Fruit fly (Drosophila melanogaster) whole organism, prepupa: ENCODE data around the gene CG1105.

Experiments
- Blimp-1 ChIP-seq: fragments of 200-800 bp; sonication (Bioruptor generic); optimal IDR thresholded peaks from 3 replicates; lab custom pipeline; 2017; ENCODE audit warnings: missing biosample characterization, missing genetic modification characterization, mild to moderate bottlenecking, moderate library complexity, missing genetic modification reagents
- CG10631 ChIP-seq: fragments of 200-800 bp; sonication (Bioruptor generic); optimal IDR thresholded peaks from 2 replicates; lab custom pipeline; 2016; ENCODE audit warnings: missing biosample characterization, missing genetic modification characterization
- CG10669 ChIP-seq: fragments of 200-800 bp; sonication (Bioruptor generic); optimal IDR thresholded peaks from 3 replicates; lab custom pipeline; 2018; ENCODE audit warnings: missing biosample characterization, mild to moderate bottlenecking, missing genetic modification characterization, moderate library complexity
- CG11294 ChIP-seq: fragments of 200-800 bp; sonication (Bioruptor generic); IDR thresholded peaks from 2 replicates; pipeline ENCODE4 v1.3.6; 2022; ENCODE audit warnings: missing biosample characterization, missing genetic modification characterization
- CG11762 ChIP-seq: fragments of 200-800 bp; sonication (Bioruptor generic); optimal IDR thresholded peaks from 3 replicates; lab custom pipeline; 2016; ENCODE audit warnings: missing biosample characterization, missing genetic modification characterization; ENCODE audit not compliant: insufficient read depth
- CG11902 ChIP-seq: fragments of 200-800 bp; sonication (Bioruptor generic); optimal IDR thresholded peaks from 3 replicates; lab custom pipeline; 2016; ENCODE audit warnings: missing biosample characterization, missing genetic modification characterization
- CG15336 ChIP-seq: fragments of 200-800 bp; sonication (Bioruptor generic); IDR thresholded peaks from 2 replicates; pipeline ENCODE4 v1.3.6; 2022; ENCODE audit warnings: missing biosample characterization, missing genetic modification characterization
- CG1621 ChIP-seq: fragments of 200-800 bp; sonication (Bioruptor generic); optimal IDR thresholded peaks from 3 replicates; lab custom pipeline; 2018; ENCODE audit warnings: missing biosample characterization, mild to moderate bottlenecking, missing genetic modification characterization
- CG16779 ChIP-seq: fragments of 200-800 bp; sonication (Bioruptor generic); optimal IDR thresholded peaks from 3 replicates; lab custom pipeline; 2017; ENCODE audit warnings: missing biosample characterization, mild to moderate bottlenecking, missing genetic modification characterization
- CG31627 ChIP-seq: fragments of 200-800 bp; sonication (Bioruptor generic); optimal IDR thresholded peaks from 3 replicates; lab custom pipeline; 2016; ENCODE audit warnings: missing biosample characterization, missing genetic modification characterization
- CG32006 ChIP-seq: fragments of 200-800 bp; sonication (Bioruptor generic); optimal IDR thresholded peaks from 3 replicates; lab custom pipeline; 2017; ENCODE audit warnings: missing biosample characterization, mild to moderate bottlenecking, missing genetic modification characterization
- CG34406 ChIP-seq: fragments of 200-800 bp; sonication (Bioruptor generic); optimal IDR thresholded peaks from 3 replicates; lab custom pipeline; 2016; ENCODE audit warnings: missing biosample characterization, missing genetic modification characterization
- CG3919 ChIP-seq: fragments of 200-800 bp; sonication (Bioruptor generic); optimal IDR thresholded peaks from 3 replicates; lab custom pipeline; 2016; ENCODE audit warnings: missing biosample characterization, missing genetic modification characterization
- CG4318 ChIP-seq: fragments of 200-800 bp; sonication (Bioruptor generic); optimal IDR thresholded peaks from 3 replicates; lab custom pipeline; 2017; ENCODE audit warnings: missing biosample characterization, mild to moderate bottlenecking, missing genetic modification characterization
- CG6276 ChIP-seq: fragments of 200-800 bp; sonication (Bioruptor generic); optimal IDR thresholded peaks from 2 replicates; lab custom pipeline; 2017; ENCODE audit warnings: missing biosample characterization, mild to moderate bottlenecking, missing genetic modification characterization
- CG6808 ChIP-seq: fragments of 200-800 bp; sonication (Bioruptor generic); optimal IDR thresholded peaks from 3 replicates; lab custom pipeline; 2017; ENCODE audit warnings: missing biosample characterization, missing genetic modification characterization, mild to moderate bottlenecking, moderate library complexity, missing genetic modification reagents
- CG6854 ChIP-seq: fragments of 200-800 bp; sonication (Bioruptor generic); optimal IDR thresholded peaks from 2 replicates; lab custom pipeline; 2017; ENCODE audit warnings: missing biosample characterization, mild to moderate bottlenecking, missing genetic modification characterization
- CG8119 ChIP-seq: fragments of 200-800 bp; sonication (Bioruptor generic); IDR thresholded peaks from 3 replicates; pipeline ENCODE4 v1.3.6; 2022; ENCODE audit warnings: missing biosample characterization, missing genetic modification characterization
- CG8319 ChIP-seq: fragments of 200-800 bp; sonication (Bioruptor generic); optimal IDR thresholded peaks from 3 replicates; lab custom pipeline; 2016; ENCODE audit warnings: missing biosample characterization, missing genetic modification characterization
- CG9139 ChIP-seq: fragments of 200-800 bp; sonication (Bioruptor generic); optimal IDR thresholded peaks from 3 replicates; lab custom pipeline; 2017; ENCODE audit warnings: missing biosample characterization, mild to moderate bottlenecking, missing genetic modification characterization
- Eip75B ChIP-seq: fragments of 200-800 bp; sonication (Bioruptor generic); optimal IDR thresholded peaks from 3 replicates; lab custom pipeline; 2016; ENCODE audit warnings: missing biosample characterization, missing genetic modification characterization
- Eip78C ChIP-seq: fragments of 200-800 bp; sonication (Bioruptor generic); peaks from one replicate; lab custom pipeline; 2016; ENCODE audit warnings: missing biosample characterization, missing genetic modification characterization
- Eip93F ChIP-seq: fragments of 200-800 bp; sonication (Bioruptor generic); optimal IDR thresholded peaks from 2 replicates; lab custom pipeline; 2016; ENCODE audit warnings: missing biosample characterization, mild to moderate bottlenecking, missing genetic modification characterization
- Ets21C ChIP-seq: fragments of 200-800 bp; sonication (Bioruptor generic); optimal IDR thresholded peaks from 3 replicates; lab custom pipeline; 2016; ENCODE audit warnings: missing biosample characterization, missing genetic modification characterization
- Ets96B ChIP-seq: fragments of 200-800 bp; optimal IDR thresholded peaks from 2 replicates; lab custom pipeline; 2019; ENCODE audit warnings: missing biosample characterization, mild to moderate bottlenecking, missing genetic modification characterization, moderate library complexity
- Gug ChIP-seq: fragments of 200-800 bp; sonication (Bioruptor generic); IDR thresholded peaks from 2 replicates; pipeline ENCODE4 v1.3.6; 2022; ENCODE audit warnings: missing biosample characterization, missing genetic modification characterization
- Hr38 ChIP-seq: sonication (Bioruptor generic); optimal IDR thresholded peaks from 2 replicates; lab custom pipeline; 2016; ENCODE audit warnings: missing biosample characterization, missing genetic modification characterization
- Hr39 ChIP-seq: fragments of 200-800 bp; sonication (Bioruptor generic); optimal IDR thresholded peaks from 2 replicates; lab custom pipeline; 2016; ENCODE audit warnings: missing biosample characterization, missing genetic modification characterization
- Hr4 ChIP-seq: fragments of 200-800 bp; sonication (Bioruptor generic); optimal IDR thresholded peaks from 3 replicates; lab custom pipeline; 2016; ENCODE audit warnings: missing biosample characterization, missing genetic modification characterization
- Lpt ChIP-seq: fragments of 200-800 bp; sonication (Bioruptor generic); optimal IDR thresholded peaks from 3 replicates; lab custom pipeline; 2016; ENCODE audit warnings: missing biosample characterization, missing genetic modification characterization
- Met ChIP-seq: fragments of 200-800 bp; sonication (Bioruptor generic); optimal IDR thresholded peaks from 3 replicates; lab custom pipeline; 2016; ENCODE audit warnings: missing biosample characterization, missing genetic modification characterization
- OdsH ChIP-seq: fragments of 200-800 bp; sonication (Bioruptor generic); optimal IDR thresholded peaks from 3 replicates; lab custom pipeline; 2016; ENCODE audit warnings: missing biosample characterization, missing genetic modification characterization
- Sox14 ChIP-seq: fragments of 200-800 bp; sonication (Bioruptor generic); optimal IDR thresholded peaks from 3 replicates; lab custom pipeline; 2016; ENCODE audit warnings: missing biosample characterization, missing genetic modification characterization
- Sox15 ChIP-seq: fragments of 200-800 bp; sonication (Bioruptor generic); optimal IDR thresholded peaks from 3 replicates; lab custom pipeline; 2016; ENCODE audit warnings: missing biosample characterization, missing genetic modification characterization
- achi ChIP-seq: fragments of 200-800 bp; sonication (Bioruptor generic); optimal IDR thresholded peaks from 3 replicates; lab custom pipeline; 2016; ENCODE audit warnings: missing biosample characterization, missing genetic modification characterization
- acj6 ChIP-seq: fragments of 200-800 bp; sonication (Bioruptor generic); optimal IDR thresholded peaks from 3 replicates; lab custom pipeline; 2016; ENCODE audit warnings: missing biosample characterization, missing genetic modification characterization
- dac ChIP-seq: fragments of 200-800 bp; sonication (Bioruptor generic); optimal IDR thresholded peaks from 2 replicates; lab custom pipeline; 2017; ENCODE audit warnings: missing biosample characterization, mild to moderate bottlenecking, missing genetic modification characterization
- dsx ChIP-seq: fragments of 200-800 bp; optimal IDR thresholded peaks from 3 replicates; lab custom pipeline; 2019; ENCODE audit warnings: missing biosample characterization, mild to moderate bottlenecking, missing genetic modification characterization, moderate library complexity; ENCODE audit not compliant: poor library complexity, severe bottlenecking
- esn ChIP-seq: fragments of 200-800 bp; sonication (Bioruptor generic); optimal IDR thresholded peaks from 2 replicates; lab custom pipeline; 2016; ENCODE audit warnings: missing biosample characterization, mild to moderate bottlenecking, missing genetic modification characterization, moderate library complexity
- fd59A ChIP-seq: fragments of 200-800 bp; sonication (Bioruptor generic); optimal IDR thresholded peaks from 2 replicates; lab custom pipeline; 2017; ENCODE audit warnings: missing biosample characterization, mild to moderate bottlenecking, missing genetic modification characterization, missing genetic modification reagents
- fd85E ChIP-seq: fragments of 200-800 bp; sonication (Bioruptor generic); optimal IDR thresholded peaks from 3 replicates; lab custom pipeline; 2016; ENCODE audit warnings: missing biosample characterization, missing genetic modification characterization
- fkh ChIP-seq: fragments of 200-800 bp; sonication (Bioruptor generic); optimal IDR thresholded peaks from 3 replicates; lab custom pipeline; 2017; ENCODE audit warnings: missing biosample characterization, mild to moderate bottlenecking, missing genetic modification characterization, moderate library complexity
- lz ChIP-seq: fragments of 200-800 bp; sonication (Bioruptor generic); optimal IDR thresholded peaks from 3 replicates; lab custom pipeline; 2016; ENCODE audit warnings: missing biosample characterization, missing genetic modification characterization
- net ChIP-seq: fragments of 200-800 bp; sonication (Bioruptor generic); optimal IDR thresholded peaks from 3 replicates; lab custom pipeline; 2016; ENCODE audit warnings: missing biosample characterization, missing genetic modification characterization
- salr ChIP-seq, 2 experiments: fragments of 200-800 bp; sonication (Bioruptor generic); optimal IDR thresholded peaks; 3 replicates each; lab custom pipeline; 2016 to 2018; ENCODE audit warnings: missing biosample characterization in 2 of 2, missing genetic modification characterization in 2 of 2, mild to moderate bottlenecking in 1 of 2
- spab ChIP-seq: fragments of 200-800 bp; sonication (Bioruptor generic); optimal IDR thresholded peaks from 2 replicates; lab custom pipeline; 2017; ENCODE audit warnings: missing biosample characterization, mild to moderate bottlenecking, missing genetic modification characterization, missing genetic modification reagents
- ss ChIP-seq, 2 experiments: fragments of 200-800 bp; sonication (Bioruptor generic); optimal IDR thresholded peaks; 2 replicates in 1 of 2; 3 replicates in 1 of 2; lab custom pipeline; 2017 to 2018; ENCODE audit warnings: mild to moderate bottlenecking in 2 of 2, missing biosample characterization in 2 of 2, missing genetic modification characterization in 2 of 2, moderate library complexity in 1 of 2
- topi ChIP-seq: fragments of 200-800 bp; sonication (Bioruptor generic); optimal IDR thresholded peaks from 3 replicates; lab custom pipeline; 2016; ENCODE audit warnings: missing biosample characterization, missing genetic modification characterization
- vri ChIP-seq: fragments of 200-800 bp; sonication (Bioruptor generic); optimal IDR thresholded peaks from 3 replicates; lab custom pipeline; 2016; ENCODE audit warnings: missing biosample characterization, mild to moderate bottlenecking, missing genetic modification characterization

Gene CG1105

dm6 chr3R:7025241-7025640, 41.7 kb downstream of the CG1105 start (continued):
- no peak for TF ChIP-seq CG11902 (GFP tag; lab: Kevin White, UChicago)
- peak; percentile 22 for TF ChIP-seq esn
- TF ChIP-seq Ets21C (GFP tag; lab: Kevin White, UChicago), result no peak
- peak; percentile 22 to 26 for TF ChIP-seq ss (GFP tag; optimal IDR thresholded peaks at IDR 0.05; lab: Kevin White, UChicago)
- peak; percentile 21 for TF ChIP-seq Hr39 (GFP tag; lab: Kevin White, UChicago)
- no peak for TF ChIP-seq CG11294
- no peak for TF ChIP-seq CG34406 (GFP tag; lab: Kevin White, UChicago)

- TF ChIP-seq spab (GFP tag; lab: Kevin White, UChicago) (peak; percentile 47), CG31627 (peak; percentile 82), CG6276 (GFP tag; lab: Kevin White, UChicago) (no peak), fkh (GFP tag; lab: Kevin White, UChicago) (no peak), ss (GFP tag; optimal IDR thresholded peaks at IDR 0.05; lab: Kevin White, UChicago) (peak; percentile 78 to 87), Blimp-1 (GFP tag; lab: Kevin White, UChicago) (no peak), CG11902 (GFP tag; lab: Kevin White, UChicago) (no peak), net (GFP tag; lab: Kevin White, UChicago) (peak; percentile 64), Sox14 (GFP tag; lab: Kevin White, UChicago) (peak; percentile 90), CG34406 (GFP tag; lab: Kevin White, UChicago) (peak; percentile 71), CG8319 (GFP tag; lab: Kevin White, UChicago) (peak; percentile 63), Ets21C (GFP tag; lab: Kevin White, UChicago) (peak; percentile 79), Sox15 (GFP tag; lab: Kevin White, UChicago) (peak; percentile 59), lz (peak; percentile 82), CG8119 (GFP tag; lab: Robert Waterston, UW) (peak; percentile 72), OdsH (GFP tag; lab: Kevin White, UChicago) (peak; percentile 78), CG1621 (peak; percentile 87), achi (GFP tag; lab: Kevin White, UChicago) (peak; percentile 84), salr (GFP tag; optimal IDR thresholded peaks at IDR 0.05; lab: Kevin White, UChicago) (peak; percentile 67 to 75), Hr38 (GFP tag; lab: Kevin White, UChicago) (no peak), Eip78C (peak; percentile 96), Ets96B (tag; lab: Kevin White, UChicago) (peak; percentile 75), fd59A (peak; percentile 86), vri (GFP tag; lab: Kevin White, UChicago) (peak; percentile 79), CG9139 (GFP tag; lab: Kevin White, UChicago) (peak; percentile 60), dac (GFP tag; lab: Kevin White, UChicago) (peak; percentile 15), CG15336 (GFP tag; lab: Robert Waterston, UW) (no peak), fd85E (GFP tag; lab: Kevin White, UChicago) (no peak), CG6808 (GFP tag; lab: Kevin White, UChicago) (peak; percentile 24), Gug (GFP tag; lab: Robert Waterston, UW) (no peak; the same call in none of the 2 replicates), CG10669 (GFP tag; lab: Kevin White, UChicago) (peak; percentile 52), CG6854 (GFP tag; lab: Kevin White, UChicago) (no peak), Met (peak; percentile 84), Eip75B (GFP tag; lab: Kevin White, UChicago) (peak; percentile 87), Hr4 (GFP tag; lab: Kevin White, UChicago) (peak; percentile 68), CG3919 (GFP tag; lab: Kevin White, UChicago) (peak; percentile 61), dsx (peak; percentile 85), Eip93F (GFP tag; lab: Kevin White, UChicago) (no peak), topi (GFP tag; lab: Kevin White, UChicago) (peak; percentile 69), CG10631 (GFP tag; lab: Kevin White, UChicago) (peak; percentile 92), CG32006 (GFP tag; lab: Kevin White, UChicago) (peak; percentile 74), CG16779 (tag; lab: Kevin White, UChicago) (peak; percentile 28), CG11762 (no peak), CG4318 (GFP tag; lab: Kevin White, UChicago) (peak; percentile 32), acj6 (peak; percentile 86), Lpt (GFP tag; lab: Kevin White, UChicago) (peak; percentile 73)
Measured at dm6 chr3R:7024574-7024973, 42.4 kb downstream of the CG1105 start.
